Fruit fly (Drosophila melanogaster) Kc167 (cell line): ENCODE measurements around the gene Pp2A-29B.

Experiments
- Myc ChIP-seq: fragments of >200 bp; optimal IDR thresholded peaks from 2 replicates; lab custom pipeline; 2017; ENCODE audit warnings: missing external identifiers
- Sin3A ChIP-seq: fragments of >200 bp; optimal IDR thresholded peaks from 2 replicates; lab custom pipeline; 2018; ENCODE audit warnings: missing external identifiers
- h ChIP-seq: fragments of >200 bp; optimal IDR thresholded peaks from 3 replicates; lab custom pipeline; 2018; ENCODE audit warnings: missing external identifiers
- insv ChIP-seq: fragments of >200 bp; optimal IDR thresholded peaks from 3 replicates; lab custom pipeline; 2018; ENCODE audit warnings: missing external identifiers
- psq ChIP-seq: fragments of >200 bp; optimal IDR thresholded peaks from 2 replicates; lab custom pipeline; 2017; ENCODE audit warnings: missing external identifiers
- ttk ChIP-seq: sonication (Bioruptor generic); optimal IDR thresholded peaks from 2 replicates; lab custom pipeline; 2017; ENCODE audit warnings: missing external identifiers

Gene Pp2A-29B

dm6 chr2L:8339751-8340349, 26.0 kb upstream of the Pp2A-29B start:
- TF ChIP-seq Sin3A (lab: Kevin White, UChicago) (no peak), ttk (lab: Kevin White, UChicago) (no peak), Myc (lab: Kevin White, UChicago) (no peak), insv (no peak), h (no peak), psq (lab: Kevin White, UChicago) (no peak)

dm6 chr2L:8342395-8342794, 23.4 kb upstream of the Pp2A-29B start, which contains the start of gene CG14273:
CG14273 (plus strand) TSS chr2L:8342695.
- no peak for TF ChIP-seq h
- TF ChIP-seq Sin3A (lab: Kevin White, UChicago): no peak
- no peak for TF ChIP-seq Myc (lab: Kevin White, UChicago)
- no peak for TF ChIP-seq ttk (lab: Kevin White, UChicago)

DNA sequence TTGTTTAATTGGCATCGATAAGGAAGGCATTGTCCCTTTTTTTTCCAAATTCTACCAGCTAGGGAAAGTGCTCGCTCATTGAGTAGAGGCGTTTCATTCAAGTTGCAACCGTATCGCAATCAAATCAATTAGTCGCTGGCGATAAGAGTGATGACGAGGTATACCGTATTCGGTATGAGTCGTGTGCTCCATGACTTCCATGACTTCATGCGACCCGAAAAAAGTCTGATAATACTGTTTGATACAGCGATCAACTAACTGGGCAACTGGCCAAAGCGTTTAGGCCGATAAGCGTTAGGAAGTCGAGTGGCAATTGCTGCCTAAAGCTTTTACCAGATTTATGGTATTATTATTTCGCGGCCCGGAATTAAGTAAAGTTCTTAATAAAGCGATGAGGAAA, 21.3 kb upstream of the Pp2A-29B start:
- TF ChIP-seq Myc (lab: Kevin White, UChicago): no peak
- TF ChIP-seq h: no peak
- TF ChIP-seq Sin3A (lab: Kevin White, UChicago): no peak
- TF ChIP-seq ttk (lab: Kevin White, UChicago): no peak
- no peak for TF ChIP-seq psq (lab: Kevin White, UChicago)
- no peak for TF ChIP-seq insv

dm6 chr2L:8346260-8346659, 19.6 kb upstream of the Pp2A-29B start, which contains the start of gene CG7778:
CG7778 (plus strand) TSS chr2L:8346620.
- TF ChIP-seq psq (lab: Kevin White, UChicago) (no peak), h (no peak), Sin3A (lab: Kevin White, UChicago) (no peak), insv (no peak), ttk (lab: Kevin White, UChicago) (no peak), Myc (lab: Kevin White, UChicago) (no peak)

- TF ChIP-seq psq (lab: Kevin White, UChicago) (no peak), insv (no peak), h (no peak), Sin3A (lab: Kevin White, UChicago) (no peak), Myc (lab: Kevin White, UChicago) (no peak), ttk (lab: Kevin White, UChicago) (no peak)
These were observed 15.2 kb upstream of the Pp2A-29B start for dm6 chr2L:8350560-8351171.

- TF ChIP-seq psq (lab: Kevin White, UChicago) (no peak), ttk (lab: Kevin White, UChicago) (no peak), Myc (lab: Kevin White, UChicago) (no peak), Sin3A (lab: Kevin White, UChicago) (no peak), h (no peak), insv (no peak)
These were observed 14.5 kb upstream of the Pp2A-29B start for dm6 chr2L:8351333-8351732.

DNA sequence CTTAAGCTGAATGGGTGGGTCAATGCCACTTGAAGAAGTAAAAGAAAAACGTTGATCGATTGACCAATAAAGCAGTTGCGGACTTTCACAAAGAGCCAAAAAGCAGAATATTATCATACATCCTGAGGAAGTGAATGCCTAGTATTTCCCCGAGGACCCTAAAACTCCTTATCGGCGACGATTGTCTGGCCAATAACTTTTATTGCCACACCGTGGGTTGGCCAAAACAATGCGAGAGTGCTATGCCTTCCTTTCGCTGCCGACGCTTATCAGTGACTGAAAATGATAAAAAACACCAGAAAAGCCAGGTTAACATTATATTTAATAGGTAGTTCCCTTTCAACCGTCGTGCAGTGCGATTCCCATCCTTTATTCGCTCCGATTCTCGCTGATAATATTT, 14.0 kb upstream of the Pp2A-29B start, which contains the start of gene Mur29B:
Gene Mur29B (plus strand): TSS at position 324 of the 400 bp plus-strand sequence.
- no peak for TF ChIP-seq h
- TF ChIP-seq ttk (lab: Kevin White, UChicago): no peak

- TF ChIP-seq Myc (lab: Kevin White, UChicago) (no peak), psq (lab: Kevin White, UChicago) (no peak), insv (no peak)
These were observed 10.4 kb upstream of the Pp2A-29B start for dm6 chr2L:8355419-8355818.

- TF ChIP-seq h: no peak
- TF ChIP-seq Myc (lab: Kevin White, UChicago): no peak
- TF ChIP-seq ttk (lab: Kevin White, UChicago): no peak
- no peak for TF ChIP-seq Sin3A (lab: Kevin White, UChicago)
- no peak for TF ChIP-seq psq (lab: Kevin White, UChicago)
- TF ChIP-seq insv: no peak
These were observed 4.5 kb upstream of the Pp2A-29B start for dm6 chr2L:8361204-8361952.

DNA sequence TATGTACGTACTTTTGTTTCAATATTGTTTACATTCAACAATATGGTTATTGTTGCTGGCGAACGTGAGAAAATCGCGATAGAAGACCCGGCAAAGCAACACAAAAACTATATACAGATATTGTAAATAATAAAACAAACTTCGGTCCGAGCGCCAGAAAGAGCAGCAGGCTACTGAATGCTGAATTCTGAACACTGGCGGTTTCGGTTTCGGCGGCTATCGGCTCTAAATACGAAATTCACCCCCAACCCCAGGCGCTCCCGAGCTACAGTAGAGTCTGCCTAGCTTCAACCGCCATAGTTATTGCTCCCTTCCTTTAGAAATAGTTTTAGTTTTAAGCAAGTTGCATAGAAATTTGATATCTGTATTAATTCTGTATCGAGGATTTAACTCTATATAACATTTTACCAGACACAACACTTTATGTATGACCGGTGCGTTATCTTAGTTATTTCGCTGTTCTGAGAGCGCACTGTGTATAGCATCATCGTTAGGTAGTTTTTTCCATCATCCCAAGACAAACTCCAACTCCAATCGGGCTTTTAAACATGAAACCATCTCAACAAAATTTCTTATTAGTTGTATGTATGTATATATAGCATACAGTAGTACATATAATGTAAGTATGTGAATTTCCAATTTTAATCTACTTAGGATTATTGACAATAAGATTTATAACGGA, 3.4 kb upstream of the Pp2A-29B start, which contains the start of gene CG7627:
Gene CG7627 (minus strand): TSS at position 197 of the 682 bp plus-strand sequence.
- no peak for TF ChIP-seq Sin3A (lab: Kevin White, UChicago)
- no peak for TF ChIP-seq h
- TF ChIP-seq insv: no peak
- no peak for TF ChIP-seq ttk (lab: Kevin White, UChicago)
- no peak for TF ChIP-seq psq (lab: Kevin White, UChicago)
- TF ChIP-seq Myc (lab: Kevin White, UChicago): no peak

- no peak for TF ChIP-seq Sin3A (lab: Kevin White, UChicago)
- no peak for TF ChIP-seq h
- no peak for TF ChIP-seq Myc (lab: Kevin White, UChicago)
- no peak for TF ChIP-seq psq (lab: Kevin White, UChicago)
- no peak for TF ChIP-seq insv
- TF ChIP-seq ttk (lab: Kevin White, UChicago): no peak
These were observed 2.9 kb upstream of the Pp2A-29B start for dm6 chr2L:8362955-8363285.
